Fruit fly (Drosophila melanogaster) whole organism, prepupa: ENCODE results near the gene Larp7.

Experiments
- Blimp-1 ChIP-seq: fragments of 200-800 bp; sonication (Bioruptor generic); optimal IDR thresholded peaks from 3 replicates; lab custom pipeline; 2017; ENCODE audit warnings: missing biosample characterization, missing genetic modification characterization, mild to moderate bottlenecking, moderate library complexity, missing genetic modification reagents
- Eip78C ChIP-seq: fragments of 200-800 bp; sonication (Bioruptor generic); peaks from one replicate; lab custom pipeline; 2016; ENCODE audit warnings: missing biosample characterization, missing genetic modification characterization
- Ets21C ChIP-seq: fragments of 200-800 bp; sonication (Bioruptor generic); optimal IDR thresholded peaks from 3 replicates; lab custom pipeline; 2016; ENCODE audit warnings: missing biosample characterization, missing genetic modification characterization
- Sox14 ChIP-seq: fragments of 200-800 bp; sonication (Bioruptor generic); optimal IDR thresholded peaks from 3 replicates; lab custom pipeline; 2016; ENCODE audit warnings: missing biosample characterization, missing genetic modification characterization
- eg ChIP-seq: fragments of 200-800 bp; sonication (Bioruptor generic); IDR thresholded peaks from 3 replicates; pipeline ENCODE4 v1.3.6; 2022; ENCODE audit warnings: missing biosample characterization, missing genetic modification characterization

DNA sequence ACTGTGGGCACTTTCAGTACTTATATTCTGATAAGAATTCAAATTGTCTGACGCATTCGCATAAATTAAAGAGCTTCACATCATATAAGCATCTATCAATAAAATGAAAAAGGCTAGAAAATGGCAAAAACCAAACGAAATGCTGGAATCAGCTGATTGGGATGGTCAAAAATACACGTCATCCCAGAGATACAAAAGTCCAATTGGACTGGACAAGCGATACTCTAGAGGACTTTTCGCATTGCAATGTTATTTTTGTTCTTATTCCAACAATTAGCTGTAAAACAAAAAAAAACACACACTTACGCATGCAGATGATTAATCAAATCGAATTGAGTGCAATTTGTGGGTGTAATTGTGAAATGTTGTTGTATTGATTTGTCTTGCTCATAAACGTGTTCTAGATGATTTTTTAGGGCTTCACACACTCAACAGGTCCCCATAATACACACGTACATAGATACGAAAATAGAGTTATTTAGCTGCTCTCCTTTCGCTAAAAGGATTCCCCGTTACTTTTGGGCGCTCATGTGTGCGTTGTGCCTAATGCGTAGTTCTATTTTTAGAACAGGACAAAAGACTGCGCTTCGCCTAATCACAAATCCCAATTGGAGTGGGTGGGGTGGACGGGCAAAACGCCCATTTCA, 38.5 kb downstream of the Larp7 start:
- no peak for TF ChIP-seq eg
- TF ChIP-seq Sox14 (GFP tag; lab: Kevin White, UChicago), result no peak
- TF ChIP-seq Eip78C (GFP tag; lab: Kevin White, UChicago), result no peak
- TF ChIP-seq Blimp-1, result no peak
- TF ChIP-seq Ets21C (GFP tag; lab: Kevin White, UChicago), result no peak
